Worm (Caenorhabditis elegans): ENCODE measurements around the gene Y41C4A.9.

DNA sequence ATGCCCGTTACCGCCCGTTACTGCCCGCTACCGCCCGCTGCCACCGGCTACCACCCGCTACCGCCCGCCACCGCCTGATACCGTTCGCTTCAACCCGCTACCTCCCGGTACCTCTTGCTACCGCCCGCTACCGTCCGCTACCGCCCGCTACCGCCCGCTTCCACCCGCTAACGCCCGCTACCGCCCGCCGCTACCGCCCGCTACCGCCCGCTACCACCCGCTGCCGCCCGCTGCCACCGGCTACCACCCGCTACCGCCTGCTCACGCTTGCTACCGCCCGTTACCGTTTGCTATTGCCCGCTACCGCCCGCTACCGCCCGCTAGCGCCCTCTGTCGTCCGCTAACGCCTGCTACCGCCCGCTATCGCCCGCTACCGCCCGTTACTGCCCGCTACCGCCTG is 16.6 kb downstream of the Y41C4A.9 start:
- TF ChIP-seq lin-11 (tag; optimal IDR thresholded peaks at IDR 0.05) (no peak), snpc-4 (tag; optimal IDR thresholded peaks at IDR 0.05) (no peak), fos-1 (tag; optimal IDR thresholded peaks at IDR 0.05) (no peak), R02D3.7 (tag; optimal IDR thresholded peaks at IDR 0.05) (no peak), nhr-237 (tag; optimal IDR thresholded peaks at IDR 0.05) (no peak), C34F6.9 (tag; optimal IDR thresholded peaks at IDR 0.05) (no peak), nhr-25 (tag; optimal IDR thresholded peaks at IDR 0.05) (no peak), ceh-82 (tag; optimal IDR thresholded peaks at IDR 0.05) (no peak), elt-1 (tag; optimal IDR thresholded peaks at IDR 0.05) (no peak)
